Fruit fly (Drosophila melanogaster) whole organism, embryonic: Measurements from ENCODE around the gene CkIIalpha.
A peak's percentile ranks its signal among the peaks of the same experiment; 100 is the strongest.

Experiments
- B-H2 ChIP-seq: fragments of 200-800 bp; sonication (Bioruptor generic); optimal IDR thresholded peaks from 2 replicates; lab custom pipeline; 2018; ENCODE audit warnings: missing biosample characterization, mild to moderate bottlenecking, missing genetic modification characterization
- CG1024 ChIP-seq: fragments of 200-800 bp; sonication (Bioruptor generic); IDR thresholded peaks from 2 replicates; pipeline ENCODE4 v1.3.6; 2022; ENCODE audit warnings: missing biosample characterization, missing genetic modification characterization
- CG15514 ChIP-seq: fragments of 200-800 bp; sonication (Bioruptor generic); optimal IDR thresholded peaks from 3 replicates; lab custom pipeline; 2017; ENCODE audit warnings: missing biosample characterization, missing genetic modification characterization, mild to moderate bottlenecking, moderate library complexity, missing genetic modification reagents
- CG7271 ChIP-seq: fragments of 200-800 bp; sonication (Bioruptor generic); optimal IDR thresholded peaks from 2 replicates; lab custom pipeline; 2018; ENCODE audit warnings: missing biosample characterization, mild to moderate bottlenecking, missing genetic modification characterization, moderate library complexity
- E2f1 ChIP-seq: fragments of 200-800 bp; sonication (Bioruptor generic); IDR thresholded peaks from 2 replicates; pipeline ENCODE4 v1.3.6; 2022; ENCODE audit warnings: missing biosample characterization, missing genetic modification characterization
- Gsc ChIP-seq: fragments of 200-800 bp; sonication (Bioruptor generic); IDR thresholded peaks from 2 replicates; pipeline ENCODE4 v1.3.6; 2022; ENCODE audit warnings: missing biosample characterization, missing genetic modification characterization
- Kr ChIP-seq: fragments of 200-800 bp; sonication (Bioruptor generic); optimal IDR thresholded peaks from 2 replicates; lab custom pipeline; 2017; ENCODE audit warnings: missing biosample characterization, mild to moderate bottlenecking, missing genetic modification characterization
- lmd ChIP-seq: fragments of 200-800 bp; sonication (Bioruptor generic); IDR thresholded peaks from 2 replicates; pipeline ENCODE4 v1.3.6; 2022; ENCODE audit warnings: missing biosample characterization, missing genetic modification characterization
- pan ChIP-seq, 4 experiments: fragments of >200 bp in 3 of 4; fragments of 200-800 bp in 1 of 4; sonication (Bioruptor generic) in 1 of 4; optimal IDR thresholded peaks in 3 of 4; IDR thresholded peaks in 1 of 4; 2 replicates each; pipeline versions ENCODE4 v1.3.6 to Lab custom; 2017 to 2022; ENCODE audit warnings: missing biosample characterization in 2 of 4, missing genetic modification characterization in 2 of 4, mixed read lengths in 1 of 4
- ro ChIP-seq: fragments of 200-800 bp; sonication (Bioruptor generic); IDR thresholded peaks from 2 replicates; pipeline ENCODE4 v1.3.6; 2022; ENCODE audit warnings: missing biosample characterization, missing genetic modification characterization
- usp ChIP-seq: fragments of >200 bp; optimal IDR thresholded peaks from 2 replicates; lab custom pipeline; 2017; ENCODE audit warnings: missing biosample characterization, missing genetic modification characterization

DNA sequence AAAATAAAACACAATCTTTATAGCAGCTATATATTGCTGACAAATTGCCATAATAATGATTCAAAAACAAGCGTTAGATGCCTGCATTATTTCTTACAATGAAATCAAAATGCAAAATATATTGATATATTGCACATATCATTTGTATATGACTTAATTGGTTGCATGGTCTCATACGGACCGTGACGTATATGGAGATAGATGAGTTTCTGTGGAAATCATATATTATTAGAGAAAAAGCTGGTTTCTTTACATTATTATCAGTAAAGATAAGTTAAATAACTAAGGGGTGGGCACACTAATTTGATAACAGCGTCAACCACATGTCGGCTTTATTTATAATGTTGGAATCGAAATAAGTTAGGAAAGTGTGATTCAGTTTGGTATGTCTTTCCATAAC lies 28.9 kb downstream of the CkIIalpha start, which contains the start of gene CG33217:
- no peak for TF ChIP-seq pan (optimal IDR thresholded peaks at IDR 0.05; lab: Kevin White, UChicago)
- TF ChIP-seq pan (GFP tag; optimal IDR thresholded peaks at IDR 0.05 in 1 of 2, IDR thresholded peaks at IDR 0.05 in 1 of 2) = no peak
- TF ChIP-seq ro (GFP tag; lab: Robert Waterston, UW) = no peak
- TF ChIP-seq Gsc (GFP tag; lab: Robert Waterston, UW) = no peak
- no peak for TF ChIP-seq B-H2
- no peak for TF ChIP-seq CG15514 (GFP tag; lab: Kevin White, UChicago)
- no peak for TF ChIP-seq CG7271 (tag; lab: Kevin White, UChicago)
- peak; percentile 99 for TF ChIP-seq CG1024 (GFP tag; lab: Robert Waterston, UW)
- no peak for TF ChIP-seq Kr (GFP tag; lab: Kevin White, UChicago)
- no peak for TF ChIP-seq usp (GFP tag; lab: Kevin White, UChicago)
- no peak for TF ChIP-seq E2f1 (GFP tag; lab: Robert Waterston, UW)
- TF ChIP-seq lmd (GFP tag; lab: Robert Waterston, UW) = no peak
